Worm (Caenorhabditis elegans) whole organism, L3 larva: Measurements from ENCODE around the gene T28A11.2.

ENCODE experiments used
- R02D3.7 ChIP-seq: fragments of 150-350 bp; optimal IDR thresholded peaks from 2 replicates; lab custom pipeline; 2014; ENCODE audit warnings: missing biosample characterization, missing genetic modification characterization
- ZK546.5 ChIP-seq: sonication (generic microtip); optimal IDR thresholded peaks from 2 replicates; lab custom pipeline; 2017; ENCODE audit warnings: missing biosample characterization, missing genetic modification characterization
- aly-2 ChIP-seq: fragments of 150-350 bp; optimal IDR thresholded peaks from 2 replicates; lab custom pipeline; 2014; ENCODE audit warnings: missing biosample characterization, missing genetic modification characterization
- ceh-16 ChIP-seq: sonication (generic microtip); optimal IDR thresholded peaks from 2 replicates; lab custom pipeline; 2017; ENCODE audit warnings: missing biosample characterization, missing genetic modification characterization
- ceh-28 ChIP-seq: fragments of 150-350 bp; optimal IDR thresholded peaks from 2 replicates; lab custom pipeline; 2014; ENCODE audit warnings: missing biosample characterization, missing genetic modification reagents, missing genetic modification characterization
- ceh-82 ChIP-seq: fragments of 150-350 bp; optimal IDR thresholded peaks from 2 replicates; lab custom pipeline; 2014; ENCODE audit warnings: missing biosample characterization, missing genetic modification characterization
- ceh-9 ChIP-seq: sonication (generic microtip); optimal IDR thresholded peaks from 2 replicates; lab custom pipeline; 2018; ENCODE audit warnings: missing biosample characterization, missing genetic modification characterization
- daf-12 ChIP-seq: fragments of 150-350 bp; optimal IDR thresholded peaks from 2 replicates; lab custom pipeline; 2014; ENCODE audit warnings: missing biosample characterization, missing genetic modification reagents, missing genetic modification characterization
- egl-5 ChIP-seq: fragments of 150-350 bp; optimal IDR thresholded peaks from 2 replicates; lab custom pipeline; 2017; ENCODE audit warnings: missing biosample characterization, missing genetic modification reagents, missing genetic modification characterization, inconsistent platforms
- elt-1 ChIP-seq: fragments of 150-350 bp; optimal IDR thresholded peaks from 2 replicates; lab custom pipeline; 2014; ENCODE audit warnings: missing biosample characterization, missing genetic modification characterization
- elt-2 ChIP-seq: sonication (generic microtip); optimal IDR thresholded peaks from 2 replicates; lab custom pipeline; 2016; ENCODE audit warnings: missing genetic modification reagents, mild to moderate bottlenecking, missing genetic modification characterization, missing compliant biosample characterization
- elt-3 ChIP-seq, 3 experiments: fragments of 150-350 bp in 1 of 3; sonication (generic microtip) in 2 of 3; optimal IDR thresholded peaks; 2 replicates in 2 of 3; 4 replicates in 1 of 3; lab custom pipeline; 2014 to 2017; ENCODE audit warnings: missing biosample characterization in 3 of 3, missing genetic modification characterization in 3 of 3
- eor-1 ChIP-seq, 2 experiments: fragments of 150-350 bp; optimal IDR thresholded peaks; 2 replicates each; lab custom pipeline; 2014 to 2018; ENCODE audit warnings: missing biosample characterization in 2 of 2, missing genetic modification characterization in 2 of 2
- fkh-2 ChIP-seq: fragments of 150-350 bp; optimal IDR thresholded peaks from 2 replicates; lab custom pipeline; 2014; ENCODE audit warnings: missing biosample characterization, missing genetic modification reagents, missing genetic modification characterization
- hmg-11 ChIP-seq: sonication (generic microtip); optimal IDR thresholded peaks from 2 replicates; lab custom pipeline; 2016; ENCODE audit warnings: missing genetic modification characterization, missing compliant biosample characterization
- lsy-12 ChIP-seq: sonication (generic microtip); optimal IDR thresholded peaks from 2 replicates; lab custom pipeline; 2016; ENCODE audit warnings: mild to moderate bottlenecking, missing genetic modification characterization, missing compliant biosample characterization
- mdl-1 ChIP-seq: fragments of 150-350 bp; optimal IDR thresholded peaks from 2 replicates; lab custom pipeline; 2014; ENCODE audit warnings: missing biosample characterization, missing genetic modification characterization
- mml-1 ChIP-seq: fragments of 150-350 bp; sonication (generic microtip); optimal IDR thresholded peaks from 3 replicates; lab custom pipeline; 2014; ENCODE audit warnings: missing biosample characterization, missing genetic modification characterization
- nfya-1 ChIP-seq: sonication (generic microtip); optimal IDR thresholded peaks from 2 replicates; lab custom pipeline; 2017; ENCODE audit warnings: missing genetic modification characterization, mild to moderate bottlenecking, missing compliant biosample characterization, antibody characterized with exemption, moderate library complexity; ENCODE audit not compliant: insufficient read depth
- nhr-12 ChIP-seq: fragments of 150-350 bp; optimal IDR thresholded peaks from 2 replicates; lab custom pipeline; 2014; ENCODE audit warnings: missing biosample characterization, missing genetic modification characterization
- nhr-237 ChIP-seq: fragments of 150-350 bp; optimal IDR thresholded peaks from 2 replicates; lab custom pipeline; 2014; ENCODE audit warnings: missing biosample characterization, missing genetic modification characterization
- nhr-25 ChIP-seq: sonication (generic microtip); optimal IDR thresholded peaks from 2 replicates; lab custom pipeline; 2017; ENCODE audit warnings: missing biosample characterization, missing genetic modification characterization
- nhr-28 ChIP-seq: fragments of 150-350 bp; optimal IDR thresholded peaks from 2 replicates; lab custom pipeline; 2014; ENCODE audit warnings: missing biosample characterization, missing genetic modification characterization
- nhr-76 ChIP-seq: fragments of 150-350 bp; sonication (generic microtip); optimal IDR thresholded peaks from 5 replicates; lab custom pipeline; 2014; ENCODE audit warnings: missing biosample characterization, missing genetic modification characterization
- pha-4 ChIP-seq: fragments of 150-350 bp; optimal IDR thresholded peaks from 2 replicates; lab custom pipeline; 2014; ENCODE audit warnings: missing biosample characterization, missing genetic modification reagents, missing genetic modification characterization
- pqm-1 ChIP-seq: fragments of 150-350 bp; optimal IDR thresholded peaks from 2 replicates; lab custom pipeline; 2017; ENCODE audit warnings: missing biosample characterization, missing genetic modification characterization, inconsistent platforms
- sea-2 ChIP-seq: fragments of 150-350 bp; sonication (generic microtip); optimal IDR thresholded peaks from 4 replicates; lab custom pipeline; 2014; ENCODE audit warnings: missing biosample characterization, missing genetic modification reagents, missing genetic modification characterization
- skn-1 ChIP-seq: fragments of 150-350 bp; optimal IDR thresholded peaks from 2 replicates; lab custom pipeline; 2014; ENCODE audit warnings: missing biosample characterization, missing genetic modification characterization
- snpc-4 ChIP-seq: fragments of 150-350 bp; optimal IDR thresholded peaks from 2 replicates; lab custom pipeline; 2014; ENCODE audit warnings: missing biosample characterization, missing genetic modification characterization
- tbx-2 ChIP-seq: sonication (generic microtip); optimal IDR thresholded peaks from 2 replicates; lab custom pipeline; 2016; ENCODE audit warnings: mild to moderate bottlenecking, missing genetic modification characterization, missing compliant biosample characterization
- unc-39 ChIP-seq: sonication (generic microtip); optimal IDR thresholded peaks from 4 replicates; lab custom pipeline; 2017; ENCODE audit warnings: missing biosample characterization, missing genetic modification characterization
- unc-62 ChIP-seq: fragments of 150-350 bp; sonication (generic microtip); optimal IDR thresholded peaks from 4 replicates; lab custom pipeline; 2014; ENCODE audit warnings: missing biosample characterization, missing genetic modification reagents, missing genetic modification characterization
- zag-1 ChIP-seq: fragments of 150-350 bp; optimal IDR thresholded peaks from 2 replicates; lab custom pipeline; 2014; ENCODE audit warnings: missing biosample characterization, missing genetic modification characterization
- ztf-11 ChIP-seq: fragments of 150-350 bp; optimal IDR thresholded peaks from 2 replicates; lab custom pipeline; 2014; ENCODE audit warnings: missing biosample characterization, missing genetic modification characterization
- ztf-4 ChIP-seq: fragments of 150-350 bp; optimal IDR thresholded peaks from 2 replicates; lab custom pipeline; 2014; ENCODE audit warnings: missing biosample characterization, missing genetic modification characterization

T28A11.2 gene

ce11 chrV:3281523-3281922 lies 1.3 kb downstream of the T28A11.2 start, which contains the start of gene T28A11.25:
TSS of gene T28A11.25 (plus strand) at chrV:3281823.
- TF ChIP-seq R02D3.7 (no peak), sea-2 (no peak), daf-12 (tag; lab: Kevin White, UChicago) (no peak), unc-39 (tag; lab: Kevin White, UChicago) (no peak), elt-3 (tag; optimal IDR thresholded peaks at IDR 0.05; lab: Kevin White, UChicago) (no peak), ztf-11 (no peak), nhr-25 (tag; lab: Kevin White, UChicago) (no peak), aly-2 (tag; lab: Kevin White, UChicago) (no peak), zag-1 (tag; lab: Kevin White, UChicago) (no peak), ceh-82 (tag; lab: Kevin White, UChicago) (no peak), unc-62 (GFP tag; lab: Kevin White, UChicago) (no peak), hmg-11 (tag; lab: Kevin White, UChicago) (no peak), ceh-16 (tag; lab: Kevin White, UChicago) (no peak), egl-5 (tag; lab: Kevin White, UChicago) (no peak), elt-1 (tag; lab: Kevin White, UChicago) (no peak), eor-1 (tag; optimal IDR thresholded peaks at IDR 0.05; lab: Kevin White, UChicago) (no peak), fkh-2 (no peak), nhr-76 (tag; lab: Kevin White, UChicago) (no peak), ztf-4 (tag; lab: Kevin White, UChicago) (no peak)
- TF ChIP-seq, all 47 proteins: peak for 0

- TF ChIP-seq ZK546.5, result no peak
- TF ChIP-seq nhr-28 (tag; lab: Kevin White, UChicago), result no peak
Measured at ce11 chrV:3282957-3283356, 2.8 kb downstream of the T28A11.2 start, which contains the start of gene str-64. TSS of gene str-64 (plus strand) at chrV:3283257.

- TF ChIP-seq elt-3 (tag; optimal IDR thresholded peaks at IDR 0.05; lab: Kevin White, UChicago), result no peak
- TF ChIP-seq nfya-1 (tag; lab: Kevin White, UChicago), result no peak
- no peak for TF ChIP-seq unc-62 (GFP tag; lab: Kevin White, UChicago)
- no peak for TF ChIP-seq nhr-237 (tag; lab: Kevin White, UChicago)
- no peak for TF ChIP-seq ceh-9 (tag; lab: Kevin White, UChicago)
- TF ChIP-seq, all 47 proteins: peak for 0
Measured at ce11 chrV:3284629-3285028, 4.5 kb downstream of the T28A11.2 start, which contains the start of gene F35F10.5. TSS of gene F35F10.5 (plus strand) at chrV:3284929.

DNA sequence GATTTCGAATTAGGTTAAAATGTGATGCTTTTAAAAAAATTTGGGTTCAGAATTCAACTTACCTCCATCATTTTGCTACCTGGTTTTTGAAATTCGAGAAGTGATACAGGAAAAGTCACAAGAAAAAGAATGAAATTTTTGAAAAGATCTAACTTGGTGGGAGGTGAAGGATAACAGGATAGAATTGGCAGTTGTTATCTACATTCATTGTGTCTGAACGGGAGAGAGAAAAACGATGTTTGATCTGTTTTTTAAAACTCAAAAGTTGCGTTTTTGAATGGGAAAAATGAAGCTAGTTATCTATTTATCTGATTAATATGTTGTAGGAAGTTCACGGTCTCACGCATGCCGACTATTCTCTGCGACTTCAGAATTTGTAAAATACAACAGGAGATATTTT lies 7.2 kb downstream of the T28A11.2 start, which contains the start of gene F35F10.7:
Gene F35F10.7, minus strand, starts transcription at position 101 of the 400 bp plus-strand sequence.
- TF ChIP-seq mdl-1 (tag; lab: Kevin White, UChicago), result no peak
- no peak for TF ChIP-seq lsy-12 (tag; lab: Kevin White, UChicago)
- no peak for TF ChIP-seq nhr-76 (tag; lab: Kevin White, UChicago)
- no peak for TF ChIP-seq aly-2 (tag; lab: Kevin White, UChicago)
- no peak for TF ChIP-seq tbx-2 (tag; lab: Kevin White, UChicago)
- no peak for TF ChIP-seq hmg-11 (tag; lab: Kevin White, UChicago)
- TF ChIP-seq eor-1 (tag; optimal IDR thresholded peaks at IDR 0.05; lab: Kevin White, UChicago), result no peak
- no peak for TF ChIP-seq sea-2
- TF ChIP-seq snpc-4 (tag; lab: Kevin White, UChicago), result no peak
- TF ChIP-seq pha-4 (tag; lab: Kevin White, UChicago), result no peak
- no peak for TF ChIP-seq pqm-1 (tag; lab: Kevin White, UChicago)
- TF ChIP-seq elt-1 (tag; lab: Kevin White, UChicago), result no peak
- no peak for TF ChIP-seq elt-2 (tag; lab: Kevin White, UChicago)
- TF ChIP-seq ceh-28, result no peak

DNA sequence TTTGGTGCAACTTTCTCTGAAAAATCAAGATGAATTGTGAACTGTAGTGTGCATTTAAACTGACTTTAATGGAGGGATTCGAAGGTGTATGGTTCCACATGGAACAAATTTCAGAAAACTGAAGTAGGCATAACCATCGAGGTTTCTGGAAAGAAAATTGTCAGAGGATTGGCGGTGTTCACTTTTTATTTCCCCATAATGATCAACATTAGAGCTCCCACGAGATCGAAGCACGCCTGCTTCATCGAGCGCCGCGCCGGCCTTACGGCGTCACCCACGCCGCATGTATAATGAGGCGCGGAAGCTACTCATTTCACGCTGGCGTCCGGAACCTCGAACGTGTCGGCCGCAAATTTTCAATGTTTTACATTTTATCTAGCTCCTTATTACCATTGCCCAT lies 8.0 kb downstream of the T28A11.2 start:
- TF ChIP-seq pha-4 (tag; lab: Kevin White, UChicago), result no peak
- no peak for TF ChIP-seq elt-2 (tag; lab: Kevin White, UChicago)
- no peak for TF ChIP-seq ceh-28
- TF ChIP-seq skn-1 (tag; lab: Kevin White, UChicago), result no peak
- no peak for TF ChIP-seq nhr-12 (tag; lab: Kevin White, UChicago)
- TF ChIP-seq hmg-11 (tag; lab: Kevin White, UChicago), result no peak
- TF ChIP-seq aly-2 (tag; lab: Kevin White, UChicago), result no peak
- no peak for TF ChIP-seq ceh-82 (tag; lab: Kevin White, UChicago)
- TF ChIP-seq mml-1 (tag; lab: Kevin White, UChicago), result no peak
- no peak for TF ChIP-seq ztf-4 (tag; lab: Kevin White, UChicago)
